Fruit fly (Drosophila melanogaster) whole organism, embryonic: ENCODE results near the gene CG18542.

Experiments used
- Blimp-1 ChIP-seq: fragments of 200-800 bp; sonication (Bioruptor generic); optimal IDR thresholded peaks from 3 replicates; lab custom pipeline; 2018; ENCODE audit warnings: missing biosample characterization, missing genetic modification characterization, mild to moderate bottlenecking, moderate library complexity, missing genetic modification reagents
- CG11723 ChIP-seq: fragments of 200-800 bp; sonication (Bioruptor generic); optimal IDR thresholded peaks from 2 replicates; lab custom pipeline; 2017; ENCODE audit warnings: missing biosample characterization, mild to moderate bottlenecking, missing genetic modification characterization
- CG16813 ChIP-seq: fragments of 200-800 bp; sonication (Bioruptor generic); IDR thresholded peaks from 3 replicates; pipeline ENCODE4 v1.3.6; 2022; ENCODE audit warnings: missing biosample characterization, missing genetic modification characterization; ENCODE audit not compliant: partially characterized antibody
- CG5180 ChIP-seq: fragments of 200-800 bp; sonication (Bioruptor generic); optimal IDR thresholded peaks from 3 replicates; lab custom pipeline; 2017; ENCODE audit warnings: missing biosample characterization, missing genetic modification characterization, mild to moderate bottlenecking, moderate library complexity, missing genetic modification reagents
- CG9797 ChIP-seq: fragments of 200-800 bp; sonication (Bioruptor generic); optimal IDR thresholded peaks from 3 replicates; lab custom pipeline; 2018; ENCODE audit warnings: missing biosample characterization, mild to moderate bottlenecking, missing genetic modification characterization
- fd96Cb ChIP-seq: fragments of 200-800 bp; sonication (Bioruptor generic); optimal IDR thresholded peaks from 2 replicates; lab custom pipeline; 2018; ENCODE audit warnings: missing biosample characterization, mild to moderate bottlenecking, missing genetic modification characterization, moderate library complexity
- stwl ChIP-seq: fragments of 200-800 bp; sonication (Bioruptor generic); optimal IDR thresholded peaks from 3 replicates; lab custom pipeline; 2018; ENCODE audit warnings: missing biosample characterization, mild to moderate bottlenecking, missing genetic modification characterization, moderate library complexity

DNA sequence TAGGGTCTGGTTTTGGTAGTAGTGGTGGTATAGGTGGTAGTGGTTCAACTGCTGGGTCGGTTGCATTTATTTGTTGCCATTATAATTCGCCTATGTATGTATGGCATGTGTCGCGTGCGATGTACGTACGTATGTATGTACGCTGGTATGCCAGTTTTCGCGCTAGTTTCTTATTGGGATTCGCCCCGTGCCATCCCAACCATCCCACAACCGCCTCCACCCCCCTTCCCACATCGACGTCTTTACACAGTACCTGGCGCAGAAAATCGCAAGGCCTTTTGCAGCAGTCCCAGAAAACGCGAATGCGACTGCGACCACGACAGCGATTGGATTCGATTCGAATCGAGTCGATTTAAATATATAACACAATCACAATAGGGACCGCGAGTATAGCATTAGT, 24.7 kb downstream of the CG18542 start:
- TF ChIP-seq Blimp-1 (no peak), CG9797 (GFP tag; lab: Kevin White, UChicago) (no peak), CG16813 (GFP tag; lab: Robert Waterston, UW) (no peak), stwl (tag; lab: Kevin White, UChicago) (no peak), CG5180 (no peak), CG11723 (GFP tag; lab: Kevin White, UChicago) (no peak), fd96Cb (tag; lab: Kevin White, UChicago) (no peak)
